Worm (Caenorhabditis elegans) whole organism, young adult: ENCODE results near the gene cest-26.

Source experiments
- B0035.1 ChIP-seq: sonication (generic microtip); optimal IDR thresholded peaks from 2 replicates; lab custom pipeline; 2016; ENCODE audit warnings: missing genetic modification characterization, mild to moderate bottlenecking, missing compliant biosample characterization, missing genotype, missing genetic modification reagents
- B0261.1 ChIP-seq: sonication (generic microtip); optimal IDR thresholded peaks from 2 replicates; lab custom pipeline; 2016; ENCODE audit warnings: mild to moderate bottlenecking, missing genetic modification characterization, moderate library complexity, missing compliant biosample characterization
- C06A6.2 ChIP-seq: fragments of 200-800 bp; sonication (Bioruptor generic); conservative IDR thresholded peaks from 2 replicates; pipeline ENCODE4 v1.3.6; 2022; ENCODE audit warnings: missing genetic modification characterization, missing compliant biosample characterization
- C17E4.6 ChIP-seq: fragments of 200-800 bp; sonication (Bioruptor generic); IDR thresholded peaks from 2 replicates; pipeline ENCODE4 v1.3.6; 2022; ENCODE audit warnings: missing genetic modification reagents, missing genetic modification characterization, missing compliant biosample characterization
- F49E8.2 ChIP-seq: sonication (generic microtip); optimal IDR thresholded peaks from 3 replicates; lab custom pipeline; 2017; ENCODE audit warnings: missing genetic modification characterization, mild to moderate bottlenecking, missing compliant biosample characterization, antibody characterized with exemption, moderate library complexity; ENCODE audit not compliant: insufficient read depth
- F57A8.1 ChIP-seq: fragments of 200-800 bp; sonication (Bioruptor generic); optimal IDR thresholded peaks from 2 replicates; lab custom pipeline; 2018; ENCODE audit warnings: mild to moderate bottlenecking, missing genetic modification characterization, moderate library complexity, missing compliant biosample characterization
- T07F8.4 ChIP-seq: sonication (generic microtip); optimal IDR thresholded peaks from 2 replicates; lab custom pipeline; 2016; ENCODE audit warnings: mild to moderate bottlenecking, missing genetic modification characterization, moderate library complexity, missing compliant biosample characterization
- Y53F4B.3 ChIP-seq: fragments of 200-800 bp; sonication (Bioruptor generic); IDR thresholded peaks from 2 replicates; pipeline ENCODE4 v1.3.6; 2022; ENCODE audit warnings: missing genetic modification reagents, missing genetic modification characterization, missing compliant biosample characterization
- Y56A3A.18 ChIP-seq: fragments of 200-800 bp; sonication (Bioruptor generic); IDR thresholded peaks from 2 replicates; pipeline ENCODE4 v1.3.6; 2022; ENCODE audit warnings: missing genetic modification reagents, missing genetic modification characterization, missing compliant biosample characterization
- Y95B8A.8 ChIP-seq: fragments of 200-800 bp; sonication (Bioruptor generic); IDR thresholded peaks from 2 replicates; pipeline ENCODE4 v1.3.6; 2022; ENCODE audit warnings: missing genetic modification reagents, missing genetic modification characterization, missing compliant biosample characterization
- ZK185.1 ChIP-seq: sonication (generic microtip); optimal IDR thresholded peaks from 2 replicates; lab custom pipeline; 2016; ENCODE audit warnings: mild to moderate bottlenecking, missing genetic modification characterization, missing compliant biosample characterization; ENCODE audit not compliant: poor library complexity, severe bottlenecking
- ama-1 ChIP-seq, 3 experiments: fragments of 150-350 bp in 1 of 3; sonication (generic microtip) in 2 of 3; optimal IDR thresholded peaks; 2 replicates each; lab custom pipeline; 2014 to 2018; ENCODE audit warnings: missing biosample characterization in 2 of 3, missing genetic modification characterization in 2 of 3, missing genetic modification reagents in 2 of 3
- aptf-3 ChIP-seq: fragments of 200-800 bp; sonication (Bioruptor generic); IDR thresholded peaks from 2 replicates; pipeline ENCODE4 v1.3.6; 2022; ENCODE audit warnings: missing genetic modification characterization, missing compliant biosample characterization
- atf-7 ChIP-seq: sonication (generic microtip); optimal IDR thresholded peaks from 2 replicates; lab custom pipeline; 2017; ENCODE audit warnings: mild to moderate bottlenecking, missing genetic modification characterization, missing compliant biosample characterization
- bed-1 ChIP-seq: fragments of 200-800 bp; sonication (Bioruptor generic); IDR thresholded peaks from 2 replicates; pipeline ENCODE4 v1.3.6; 2022; ENCODE audit warnings: missing genetic modification reagents, missing genetic modification characterization, missing compliant biosample characterization
- ceh-100 ChIP-seq: fragments of 200-800 bp; sonication (Bioruptor generic); IDR thresholded peaks from 2 replicates; pipeline ENCODE4 v1.3.6; 2022; ENCODE audit warnings: missing genetic modification reagents, missing genetic modification characterization, missing compliant biosample characterization
- ceh-27 ChIP-seq: fragments of 200-800 bp; sonication (Bioruptor generic); optimal IDR thresholded peaks from 2 replicates; lab custom pipeline; 2018; ENCODE audit warnings: mild to moderate bottlenecking, missing genetic modification characterization, moderate library complexity, missing compliant biosample characterization
- dpl-1 ChIP-seq: fragments of 150-350 bp; optimal IDR thresholded peaks from 2 replicates; lab custom pipeline; 2014; ENCODE audit warnings: missing biosample characterization, missing genetic modification reagents, missing genetic modification characterization
- hlh-26 ChIP-seq: fragments of 200-800 bp; sonication (Bioruptor generic); conservative IDR thresholded peaks from 2 replicates; pipeline ENCODE4 v1.3.6; 2022; ENCODE audit warnings: missing genetic modification reagents, missing genetic modification characterization, missing compliant biosample characterization
- hmg-1.2 ChIP-seq: fragments of 200-800 bp; sonication (Bioruptor generic); IDR thresholded peaks from 2 replicates; pipeline ENCODE4 v1.3.6; 2022; ENCODE audit warnings: missing genetic modification reagents, missing genetic modification characterization, missing compliant biosample characterization
- hmg-20 ChIP-seq: fragments of 200-800 bp; sonication (Bioruptor generic); IDR thresholded peaks from 2 replicates; pipeline ENCODE4 v1.3.6; 2022; ENCODE audit warnings: missing genetic modification reagents, missing genetic modification characterization, missing compliant biosample characterization
- hsf-1 ChIP-seq: fragments of 200-800 bp; sonication (Bioruptor generic); IDR thresholded peaks from 2 replicates; pipeline ENCODE4 v1.3.6; 2022; ENCODE audit warnings: missing genetic modification reagents, missing genetic modification characterization, missing compliant biosample characterization
- let-526 ChIP-seq: fragments of 200-800 bp; sonication (Bioruptor generic); IDR thresholded peaks from 2 replicates; pipeline ENCODE4 v1.3.6; 2022; ENCODE audit warnings: missing genetic modification reagents, missing genetic modification characterization, missing compliant biosample characterization
- lin-26 ChIP-seq: fragments of 200-800 bp; sonication (Bioruptor generic); IDR thresholded peaks from 2 replicates; pipeline ENCODE4 v1.3.6; 2022; ENCODE audit warnings: missing genetic modification reagents, missing genetic modification characterization, missing compliant biosample characterization
- lin-35 ChIP-seq, 3 experiments: fragments of 150-350 bp in 2 of 3; sonication (generic microtip) in 1 of 3; optimal IDR thresholded peaks; 2 replicates each; lab custom pipeline; 2014 to 2018; ENCODE audit warnings: missing biosample characterization in 3 of 3, missing genetic modification characterization in 3 of 3, missing genetic modification reagents in 3 of 3
- lin-40 ChIP-seq: sonication (generic microtip); optimal IDR thresholded peaks from 2 replicates; lab custom pipeline; 2016; ENCODE audit warnings: missing genetic modification characterization, mild to moderate bottlenecking, missing compliant biosample characterization, missing genotype, missing genetic modification reagents
- lin-54 ChIP-seq: fragments of 200-800 bp; sonication (Bioruptor generic); optimal IDR thresholded peaks from 2 replicates; lab custom pipeline; 2018; ENCODE audit warnings: mild to moderate bottlenecking, missing genetic modification characterization, missing compliant biosample characterization
- lir-1 ChIP-seq: fragments of 200-800 bp; sonication (Bioruptor generic); conservative IDR thresholded peaks from 2 replicates; pipeline ENCODE4 v1.3.6; 2022; ENCODE audit warnings: missing genetic modification reagents, missing genetic modification characterization, missing compliant biosample characterization
- madf-10 ChIP-seq: sonication (generic microtip); optimal IDR thresholded peaks from 2 replicates; lab custom pipeline; 2016; ENCODE audit warnings: mild to moderate bottlenecking, missing genetic modification characterization, missing compliant biosample characterization
- madf-3 ChIP-seq: fragments of 200-800 bp; sonication (Bioruptor generic); IDR thresholded peaks from 2 replicates; pipeline ENCODE4 v1.3.6; 2022; ENCODE audit warnings: missing genetic modification reagents, missing genetic modification characterization, missing compliant biosample characterization
- madf-6 ChIP-seq: fragments of 200-800 bp; sonication (Bioruptor generic); IDR thresholded peaks from 2 replicates; pipeline ENCODE4 v1.3.6; 2022; ENCODE audit warnings: missing genetic modification reagents, missing genetic modification characterization, missing compliant biosample characterization
- mcd-1 ChIP-seq: fragments of 200-800 bp; sonication (Bioruptor generic); IDR thresholded peaks from 2 replicates; pipeline ENCODE4 v1.3.6; 2022; ENCODE audit warnings: missing genetic modification reagents, missing genetic modification characterization, missing compliant biosample characterization
- nhr-27 ChIP-seq: fragments of 200-800 bp; sonication (Bioruptor generic); optimal IDR thresholded peaks from 2 replicates; lab custom pipeline; 2018; ENCODE audit warnings: mild to moderate bottlenecking, missing genetic modification characterization, moderate library complexity, missing compliant biosample characterization
- pbrm-1 ChIP-seq: fragments of 200-800 bp; sonication (Bioruptor generic); IDR thresholded peaks from 2 replicates; pipeline ENCODE4 v1.3.6; 2022; ENCODE audit warnings: missing genetic modification reagents, missing genetic modification characterization, missing compliant biosample characterization
- rcor-1 ChIP-seq: fragments of 200-800 bp; sonication (Bioruptor generic); IDR thresholded peaks from 2 replicates; pipeline ENCODE4 v1.3.6; 2022; ENCODE audit warnings: missing genetic modification reagents, missing genetic modification characterization, missing compliant biosample characterization
- rec-8 ChIP-seq, 2 experiments: sonication (generic microtip); optimal IDR thresholded peaks; 2 replicates each; lab custom pipeline; 2016; ENCODE audit warnings: mild to moderate bottlenecking in 2 of 2, missing genetic modification characterization in 2 of 2, missing genetic modification reagents in 2 of 2, missing genotype in 2 of 2, missing biosample characterization in 1 of 2, missing compliant biosample characterization in 1 of 2, moderate library complexity in 1 of 2
- repo-1 ChIP-seq: sonication (generic microtip); optimal IDR thresholded peaks from 2 replicates; lab custom pipeline; 2017; ENCODE audit warnings: mild to moderate bottlenecking, missing genetic modification characterization, missing compliant biosample characterization
- rpc-1 ChIP-seq, 2 experiments: fragments of 150-350 bp in 1 of 2; sonication (generic microtip) in 1 of 2; optimal IDR thresholded peaks; 2 replicates each; lab custom pipeline; 2014 to 2018; ENCODE audit warnings: missing biosample characterization in 1 of 2, missing genetic modification characterization in 1 of 2, missing genetic modification reagents in 1 of 2, missing genotype in 1 of 2
- sdz-38 ChIP-seq: sonication (generic microtip); optimal IDR thresholded peaks from 2 replicates; lab custom pipeline; 2016; ENCODE audit warnings: missing genotype, missing genetic modification characterization, missing compliant biosample characterization
- sea-2 ChIP-seq: fragments of 200-800 bp; sonication (Bioruptor generic); IDR thresholded peaks from 2 replicates; pipeline ENCODE4 v1.3.6; 2022; ENCODE audit warnings: missing genetic modification characterization, missing compliant biosample characterization
- snpc-1.3 ChIP-seq: sonication (generic microtip); optimal IDR thresholded peaks from 2 replicates; lab custom pipeline; 2017; ENCODE audit warnings: missing genetic modification characterization, mild to moderate bottlenecking, missing compliant biosample characterization, antibody characterized with exemption, moderate library complexity, missing genotype, missing genetic modification reagents; ENCODE audit not compliant: insufficient read depth
- tbp1 ChIP-seq: fragments of 200-800 bp; sonication (Bioruptor generic); optimal IDR thresholded peaks from 2 replicates; lab custom pipeline; 2018; ENCODE audit warnings: mild to moderate bottlenecking, missing genetic modification characterization, missing compliant biosample characterization
- tbx-9 ChIP-seq: sonication (generic microtip); optimal IDR thresholded peaks from 2 replicates; lab custom pipeline; 2016; ENCODE audit warnings: borderline replicate concordance, missing genetic modification characterization, inconsistent platforms, missing compliant biosample characterization
- unc-130 ChIP-seq: sonication (generic microtip); optimal IDR thresholded peaks from 2 replicates; lab custom pipeline; 2016; ENCODE audit warnings: missing genetic modification reagents, missing genetic modification characterization, missing compliant biosample characterization
- ztf-18 ChIP-seq: sonication (generic microtip); optimal IDR thresholded peaks from 2 replicates; lab custom pipeline; 2016; ENCODE audit warnings: missing genotype, mild to moderate bottlenecking, missing genetic modification characterization, missing compliant biosample characterization
- ztf-28 ChIP-seq: fragments of 200-800 bp; sonication (Bioruptor generic); IDR thresholded peaks from 2 replicates; pipeline ENCODE4 v1.3.6; 2022; ENCODE audit warnings: missing genetic modification reagents, missing genetic modification characterization, missing compliant biosample characterization

Gene cest-26

ce11 chrX:4409591-4410279 is 27.7 kb downstream of the cest-26 start:
- TF ChIP-seq nhr-27 (tag; lab: Kevin White, UChicago) (no peak), ceh-100 (GFP tag; lab: Robert Waterston, UW) (no peak), F49E8.2 (tag; lab: Kevin White, UChicago) (no peak), B0261.1 (tag; lab: Kevin White, UChicago) (peak; percentile 74), C06A6.2 (GFP tag; lab: Robert Waterston, UW) (no peak), rpc-1 (optimal IDR thresholded peaks at IDR 0.05; lab: Kevin White, UChicago) (peak; percentile 72), rpc-1 (tag; optimal IDR thresholded peaks at IDR 0.05; lab: Kevin White, UChicago) (peak; percentile 87), madf-3 (GFP tag; lab: Robert Waterston, UW) (no peak), hmg-1.2 (GFP tag; lab: Robert Waterston, UW) (peak; percentile 70), tbx-9 (tag; lab: Kevin White, UChicago) (no peak), unc-130 (GFP tag; lab: Kevin White, UChicago) (no peak), C17E4.6 (GFP tag; lab: Robert Waterston, UW) (no peak), bed-1 (no peak), lin-54 (GFP tag; lab: Kevin White, UChicago) (no peak), mcd-1 (no peak), ZK185.1 (tag; lab: Kevin White, UChicago) (no peak), Y56A3A.18 (GFP tag; lab: Robert Waterston, UW) (0 out of 2 replicates have a peak, but pooled peaks have one; percentile 63), lin-40 (tag; lab: Kevin White, UChicago) (no peak), ama-1 (optimal IDR thresholded peaks at IDR 0.05; lab: Kevin White, UChicago) (no peak), ama-1 (GFP tag; optimal IDR thresholded peaks at IDR 0.05; lab: Kevin White, UChicago) (peak in 1 of 2 experiments; percentile 23), lin-35 (GFP tag; optimal IDR thresholded peaks at IDR 0.05; lab: Kevin White, UChicago) (no peak), atf-7 (tag; lab: Kevin White, UChicago) (no peak), ztf-28 (no peak), pbrm-1 (peak; percentile 10; the same call in 1 of the 2 replicates), madf-6 (GFP tag; lab: Robert Waterston, UW) (no peak), T07F8.4 (no peak), repo-1 (no peak), aptf-3 (GFP tag; lab: Robert Waterston, UW) (no peak), Y53F4B.3 (GFP tag; lab: Robert Waterston, UW) (no peak), let-526 (GFP tag; lab: Robert Waterston, UW) (no peak), hmg-20 (GFP tag; lab: Robert Waterston, UW) (no peak), ceh-27 (GFP tag; lab: Kevin White, UChicago) (no peak), hlh-26 (GFP tag; lab: Robert Waterston, UW) (no peak), lin-26 (GFP tag; lab: Robert Waterston, UW) (peak; percentile 82), dpl-1 (GFP tag; lab: Kevin White, UChicago) (no peak), rec-8 (tag; optimal IDR thresholded peaks at IDR 0.05; lab: Kevin White, UChicago) (no peak), madf-10 (peak; percentile 16), F57A8.1 (GFP tag; lab: Kevin White, UChicago) (no peak), tbp1 (GFP tag; lab: Kevin White, UChicago) (peak; percentile 90), sdz-38 (no peak), rcor-1 (0 out of 2 replicates have a peak, but pooled peaks have one; percentile 7), hsf-1 (no peak), ztf-18 (tag; lab: Kevin White, UChicago) (no peak), B0035.1 (tag; lab: Kevin White, UChicago) (no peak), snpc-1.3 (peak; percentile 23), Y95B8A.8 (GFP tag; lab: Robert Waterston, UW) (no peak), lir-1 (GFP tag; lab: Robert Waterston, UW) (no peak), sea-2 (GFP tag; lab: Robert Waterston, UW) (no peak)
